Worm (Caenorhabditis elegans): ENCODE results near the gene C15C8.8.

ce11 chrV:12708305-12708704 is 44.0 kb downstream of the C15C8.8 start, which contains the start of gene R11D1.2:
- TF ChIP-seq nhr-12 (tag; optimal IDR thresholded peaks at IDR 0.05): no peak
- TF ChIP-seq snpc-4 (tag; optimal IDR thresholded peaks at IDR 0.05): no peak
- no peak for TF ChIP-seq mls-2 (tag; optimal IDR thresholded peaks at IDR 0.05)
- TF ChIP-seq unc-62 (GFP tag; optimal IDR thresholded peaks at IDR 0.05): no peak
- no peak for TF ChIP-seq elt-3 (tag; optimal IDR thresholded peaks at IDR 0.05)
- no peak for TF ChIP-seq nhr-28 (tag; optimal IDR thresholded peaks at IDR 0.05)
- TF ChIP-seq nhr-76 (tag; optimal IDR thresholded peaks at IDR 0.05): no peak
- TF ChIP-seq ceh-43 (GFP tag; optimal IDR thresholded peaks at IDR 0.05): no peak
- no peak for TF ChIP-seq nhr-237 (tag; optimal IDR thresholded peaks at IDR 0.05)
- no peak for TF ChIP-seq mab-5 (tag; optimal IDR thresholded peaks at IDR 0.05)
- TF ChIP-seq ztf-11 (tag; optimal IDR thresholded peaks at IDR 0.05): no peak
- TF ChIP-seq blmp-1 (tag; optimal IDR thresholded peaks at IDR 0.05): no peak

Measured in whole organism, mixed stage, embryonic.